Worm (Caenorhabditis elegans) whole organism, midembryonic: ENCODE results near the gene aaim-1.

Source experiments
- T22C8.4 ChIP-seq: fragments of 200-800 bp; sonication (Bioruptor generic); IDR thresholded peaks from 2 replicates; pipeline ENCODE4 v1.3.6; 2022; ENCODE audit warnings: missing genetic modification characterization, missing compliant biosample characterization
- cog-1 ChIP-seq: sonication (generic microtip); optimal IDR thresholded peaks from 2 replicates; lab custom pipeline; 2016; ENCODE audit warnings: missing genetic modification characterization, missing compliant biosample characterization
- flt-1 ChIP-seq: fragments of 200-800 bp; sonication (Bioruptor generic); IDR thresholded peaks from 2 replicates; pipeline ENCODE4 v1.3.6; 2022; ENCODE audit warnings: missing genetic modification characterization, missing compliant biosample characterization
- klf-2 ChIP-seq: fragments of 200-800 bp; sonication (Bioruptor generic); conservative IDR thresholded peaks from 2 replicates; pipeline ENCODE4 v1.3.6; 2022; ENCODE audit warnings: missing genetic modification reagents, missing genetic modification characterization, missing compliant biosample characterization
- med-1 ChIP-seq: sonication (generic microtip); optimal IDR thresholded peaks from 2 replicates; lab custom pipeline; 2017; ENCODE audit warnings: missing genetic modification characterization, mild to moderate bottlenecking, missing compliant biosample characterization, antibody characterized with exemption, missing genetic modification reagents; ENCODE audit not compliant: insufficient read depth
- ref-1 ChIP-seq: fragments of 200-800 bp; sonication (Bioruptor generic); conservative IDR thresholded peaks from 2 replicates; pipeline ENCODE4 v1.3.6; 2022; ENCODE audit warnings: missing genetic modification reagents, missing genetic modification characterization, missing compliant biosample characterization
- tab-1 ChIP-seq: fragments of 200-800 bp; sonication (Bioruptor generic); IDR thresholded peaks from 2 replicates; pipeline ENCODE4 v1.3.6; 2022; ENCODE audit warnings: missing genetic modification characterization, missing compliant biosample characterization
- ztf-23 ChIP-seq: fragments of 200-800 bp; sonication (Bioruptor generic); IDR thresholded peaks from 2 replicates; pipeline ENCODE4 v1.3.6; 2022; ENCODE audit warnings: missing genetic modification reagents, missing genetic modification characterization, missing compliant biosample characterization
- ztf-29 ChIP-seq: fragments of 200-800 bp; sonication (Bioruptor generic); IDR thresholded peaks from 2 replicates; pipeline ENCODE4 v1.3.6; 2022; ENCODE audit warnings: missing genetic modification reagents, missing genetic modification characterization, missing compliant biosample characterization

aaim-1 gene

ce11 chrX:6551073-6551652 lies 11.1 kb downstream of the aaim-1 start:
- no peak for TF ChIP-seq klf-2 (GFP tag; lab: Robert Waterston, UW)
- TF ChIP-seq med-1 (GFP tag; lab: Kevin White, UChicago): no peak
- no peak for TF ChIP-seq tab-1 (GFP tag; lab: Robert Waterston, UW)
- no peak for TF ChIP-seq flt-1 (GFP tag; lab: Robert Waterston, UW)

- no peak for TF ChIP-seq ztf-29 (GFP tag; lab: Robert Waterston, UW)
- no peak for TF ChIP-seq klf-2 (GFP tag; lab: Robert Waterston, UW)
- no peak for TF ChIP-seq flt-1 (GFP tag; lab: Robert Waterston, UW)
- TF ChIP-seq cog-1 (tag; lab: Kevin White, UChicago): no peak
- no peak for TF ChIP-seq ref-1 (GFP tag; lab: Robert Waterston, UW)
- no peak for TF ChIP-seq tab-1 (GFP tag; lab: Robert Waterston, UW)
- no peak for TF ChIP-seq T22C8.4 (GFP tag; lab: Robert Waterston, UW)
- TF ChIP-seq med-1 (GFP tag; lab: Kevin White, UChicago): no peak
- no peak for TF ChIP-seq ztf-23 (GFP tag; lab: Robert Waterston, UW)
Observed at ce11 chrX:6543665-6544064, 18.6 kb downstream of the aaim-1 start.

- no peak for TF ChIP-seq ztf-23 (GFP tag; lab: Robert Waterston, UW)
- TF ChIP-seq tab-1 (GFP tag; lab: Robert Waterston, UW): no peak
- TF ChIP-seq ztf-29 (GFP tag; lab: Robert Waterston, UW): no peak
Observed at ce11 chrX:6542692-6543091, 19.5 kb downstream of the aaim-1 start, which contains the start of gene T14E8.2. TSS of gene T14E8.2 (plus strand) at chrX:6542992.

ce11 chrX:6538068-6538467 lies 24.2 kb downstream of the aaim-1 start:
- no peak for TF ChIP-seq T22C8.4 (GFP tag; lab: Robert Waterston, UW)
- TF ChIP-seq tab-1 (GFP tag; lab: Robert Waterston, UW): no peak
- TF ChIP-seq ref-1 (GFP tag; lab: Robert Waterston, UW): no peak
- TF ChIP-seq flt-1 (GFP tag; lab: Robert Waterston, UW): no peak
- TF ChIP-seq klf-2 (GFP tag; lab: Robert Waterston, UW): no peak
- no peak for TF ChIP-seq ztf-29 (GFP tag; lab: Robert Waterston, UW)
- no peak for TF ChIP-seq ztf-23 (GFP tag; lab: Robert Waterston, UW)
- TF ChIP-seq med-1 (GFP tag; lab: Kevin White, UChicago): no peak
- TF ChIP-seq cog-1 (tag; lab: Kevin White, UChicago): no peak

- no peak for TF ChIP-seq T22C8.4 (GFP tag; lab: Robert Waterston, UW)
- TF ChIP-seq flt-1 (GFP tag; lab: Robert Waterston, UW): no peak
- no peak for TF ChIP-seq tab-1 (GFP tag; lab: Robert Waterston, UW)
- no peak for TF ChIP-seq med-1 (GFP tag; lab: Kevin White, UChicago)
- no peak for TF ChIP-seq klf-2 (GFP tag; lab: Robert Waterston, UW)
- TF ChIP-seq cog-1 (tag; lab: Kevin White, UChicago): no peak
Observed at ce11 chrX:6536701-6537279, 25.4 kb downstream of the aaim-1 start, which contains the start of gene ilys-5. TSS of gene ilys-5 (minus strand) at chrX:6536840.

- no peak for TF ChIP-seq flt-1 (GFP tag; lab: Robert Waterston, UW)
Observed at ce11 chrX:6533038-6533437, 29.2 kb downstream of the aaim-1 start.

- no peak for TF ChIP-seq klf-2 (GFP tag; lab: Robert Waterston, UW)
Observed at ce11 chrX:6531896-6532295, 30.3 kb downstream of the aaim-1 start.

- TF ChIP-seq ztf-29 (GFP tag; lab: Robert Waterston, UW): no peak
- no peak for TF ChIP-seq T22C8.4 (GFP tag; lab: Robert Waterston, UW)
- no peak for TF ChIP-seq ztf-23 (GFP tag; lab: Robert Waterston, UW)
- TF ChIP-seq med-1 (GFP tag; lab: Kevin White, UChicago): no peak
- TF ChIP-seq flt-1 (GFP tag; lab: Robert Waterston, UW): no peak
- TF ChIP-seq tab-1 (GFP tag; lab: Robert Waterston, UW): no peak
- no peak for TF ChIP-seq ref-1 (GFP tag; lab: Robert Waterston, UW)
- no peak for TF ChIP-seq klf-2 (GFP tag; lab: Robert Waterston, UW)
- TF ChIP-seq cog-1 (tag; lab: Kevin White, UChicago): no peak
Observed at ce11 chrX:6530591-6530990, 31.6 kb downstream of the aaim-1 start.

ce11 chrX:6530046-6530445 lies 32.2 kb downstream of the aaim-1 start, which contains the start of gene ceh-60:
TSS of gene ceh-60 (minus strand) at chrX:6530146.
- no peak for TF ChIP-seq flt-1 (GFP tag; lab: Robert Waterston, UW)
- TF ChIP-seq tab-1 (GFP tag; lab: Robert Waterston, UW): no peak
- no peak for TF ChIP-seq ztf-29 (GFP tag; lab: Robert Waterston, UW)
- no peak for TF ChIP-seq ztf-23 (GFP tag; lab: Robert Waterston, UW)
- no peak for TF ChIP-seq T22C8.4 (GFP tag; lab: Robert Waterston, UW)
- TF ChIP-seq med-1 (GFP tag; lab: Kevin White, UChicago): no peak

- TF ChIP-seq med-1 (GFP tag; lab: Kevin White, UChicago) (no peak), flt-1 (GFP tag; lab: Robert Waterston, UW) (no peak), klf-2 (GFP tag; lab: Robert Waterston, UW) (no peak), T22C8.4 (GFP tag; lab: Robert Waterston, UW) (no peak), cog-1 (tag; lab: Kevin White, UChicago) (no peak), tab-1 (GFP tag; lab: Robert Waterston, UW) (no peak), ztf-29 (GFP tag; lab: Robert Waterston, UW) (no peak), ref-1 (GFP tag; lab: Robert Waterston, UW) (no peak), ztf-23 (GFP tag; lab: Robert Waterston, UW) (no peak)
Observed at ce11 chrX:6522634-6523070, 39.6 kb downstream of the aaim-1 start.
